Worm (Caenorhabditis elegans) whole organism, early embryonic: ENCODE data around the gene puf-9.

Source experiments
- B0310.2 ChIP-seq: sonication (generic microtip); optimal IDR thresholded peaks from 2 replicates; lab custom pipeline; 2016; ENCODE audit warnings: mild to moderate bottlenecking, missing genetic modification characterization, missing compliant biosample characterization
- F13C5.2 ChIP-seq: sonication (generic microtip); optimal IDR thresholded peaks from 2 replicates; lab custom pipeline; 2017; ENCODE audit warnings: mild to moderate bottlenecking, missing genetic modification characterization, inconsistent platforms, missing compliant biosample characterization
- aly-1 ChIP-seq: sonication (generic microtip); optimal IDR thresholded peaks from 2 replicates; lab custom pipeline; 2016; ENCODE audit warnings: missing genetic modification characterization, missing compliant biosample characterization
- ama-1 ChIP-seq: fragments of 150-350 bp; optimal IDR thresholded peaks from 2 replicates; lab custom pipeline; 2014
- ceh-13 ChIP-seq: fragments of 200-800 bp; sonication (Bioruptor generic); optimal IDR thresholded peaks from 2 replicates; lab custom pipeline; 2018; ENCODE audit warnings: mild to moderate bottlenecking, missing genetic modification characterization, missing compliant biosample characterization
- ceh-36 ChIP-seq: sonication (generic microtip); optimal IDR thresholded peaks from 2 replicates; lab custom pipeline; 2016; ENCODE audit warnings: missing genetic modification characterization, inconsistent platforms, missing compliant biosample characterization
- ets-7 ChIP-seq: sonication (generic microtip); optimal IDR thresholded peaks from 2 replicates; lab custom pipeline; 2016; ENCODE audit warnings: missing genotype, missing genetic modification characterization, missing compliant biosample characterization
- flt-1 ChIP-seq: fragments of 200-800 bp; sonication (Bioruptor generic); IDR thresholded peaks from 2 replicates; pipeline ENCODE4 v1.3.6; 2022; ENCODE audit warnings: missing genetic modification characterization, missing compliant biosample characterization
- hmbx-1 ChIP-seq: sonication (generic microtip); optimal IDR thresholded peaks from 2 replicates; lab custom pipeline; 2016; ENCODE audit warnings: mild to moderate bottlenecking, missing genetic modification characterization, missing compliant biosample characterization
- hmg-4 ChIP-seq: fragments of 200-800 bp; sonication (Bioruptor generic); optimal IDR thresholded peaks from 2 replicates; lab custom pipeline; 2018; ENCODE audit warnings: mild to moderate bottlenecking, missing genetic modification characterization, missing compliant biosample characterization
- hnd-1 ChIP-seq: sonication (generic microtip); optimal IDR thresholded peaks from 2 replicates; lab custom pipeline; 2016; ENCODE audit warnings: missing genetic modification characterization, missing compliant biosample characterization
- pes-1 ChIP-seq: fragments of 200-800 bp; sonication (Bioruptor generic); IDR thresholded peaks from 2 replicates; pipeline ENCODE4 v1.3.6; 2022; ENCODE audit warnings: missing genetic modification reagents, missing genetic modification characterization, missing compliant biosample characterization
- scrt-1 ChIP-seq: fragments of 200-800 bp; sonication (Bioruptor generic); IDR thresholded peaks from 2 replicates; pipeline ENCODE4 v1.3.6; 2022; ENCODE audit warnings: missing genetic modification characterization, missing compliant biosample characterization
- sea-1 ChIP-seq: fragments of 200-800 bp; sonication (Bioruptor generic); conservative IDR thresholded peaks from 2 replicates; pipeline ENCODE4 v1.3.6; 2022; ENCODE audit warnings: missing genetic modification characterization, missing compliant biosample characterization
- tbx-11 ChIP-seq: fragments of 200-800 bp; sonication (Bioruptor generic); IDR thresholded peaks from 2 replicates; pipeline ENCODE4 v1.3.6; 2022; ENCODE audit warnings: missing genetic modification characterization, missing compliant biosample characterization
- tbx-37 ChIP-seq: fragments of 200-800 bp; sonication (Bioruptor generic); conservative IDR thresholded peaks from 2 replicates; pipeline ENCODE4 v1.3.6; 2022; ENCODE audit warnings: missing genetic modification reagents, missing genetic modification characterization, missing compliant biosample characterization
- tra-4 ChIP-seq: sonication (generic microtip); optimal IDR thresholded peaks from 2 replicates; lab custom pipeline; 2017; ENCODE audit warnings: missing genetic modification characterization, missing compliant biosample characterization

Gene puf-9

DNA sequence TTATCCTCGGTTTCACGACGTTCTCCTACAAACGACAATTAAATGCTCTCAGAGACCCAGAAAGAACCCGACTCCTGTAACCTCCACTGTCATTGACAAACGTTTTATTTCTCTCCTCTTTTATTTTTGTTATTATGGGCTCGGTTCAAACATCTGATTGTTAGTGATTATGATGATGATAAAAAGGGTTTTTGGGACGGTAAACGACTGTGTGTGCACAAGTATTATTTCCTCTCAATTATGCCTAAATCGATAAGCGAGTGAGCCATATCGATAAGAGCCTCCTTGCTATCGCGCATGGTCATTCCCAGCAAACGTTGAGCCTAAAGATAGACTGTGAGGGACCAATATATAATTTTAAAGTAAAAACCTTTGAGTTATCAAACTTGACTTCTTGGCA lies 9.6 kb upstream of the puf-9 start:
- TF ChIP-seq ceh-13 (no peak), ama-1 (lab: Kevin White, UChicago) (no peak), scrt-1 (GFP tag; lab: Robert Waterston, UW) (no peak), tbx-37 (GFP tag; lab: Robert Waterston, UW) (no peak), hmg-4 (GFP tag; lab: Kevin White, UChicago) (no peak), tbx-11 (GFP tag; lab: Robert Waterston, UW) (no peak), ets-7 (tag; lab: Kevin White, UChicago) (no peak), F13C5.2 (tag; lab: Kevin White, UChicago) (no peak), tra-4 (no peak), B0310.2 (tag; lab: Kevin White, UChicago) (no peak), pes-1 (GFP tag; lab: Robert Waterston, UW) (no peak), hmbx-1 (tag; lab: Kevin White, UChicago) (no peak), flt-1 (GFP tag; lab: Robert Waterston, UW) (no peak), ceh-36 (tag; lab: Kevin White, UChicago) (no peak)

ce11 chrX:5834581-5835481 lies 6.6 kb upstream of the puf-9 start, which contains the start of gene F13D11.4:
F13D11.4 (minus strand) TSS chrX:5834805.
- no peak for TF ChIP-seq pes-1 (GFP tag; lab: Robert Waterston, UW)

- TF ChIP-seq tra-4 (no peak), hnd-1 (tag; lab: Kevin White, UChicago) (no peak), pes-1 (GFP tag; lab: Robert Waterston, UW) (no peak), tbx-37 (GFP tag; lab: Robert Waterston, UW) (no peak), ceh-36 (tag; lab: Kevin White, UChicago) (no peak), tbx-11 (GFP tag; lab: Robert Waterston, UW) (no peak), B0310.2 (tag; lab: Kevin White, UChicago) (no peak), hmg-4 (GFP tag; lab: Kevin White, UChicago) (no peak), ama-1 (lab: Kevin White, UChicago) (no peak), ets-7 (tag; lab: Kevin White, UChicago) (no peak), F13C5.2 (tag; lab: Kevin White, UChicago) (no peak), aly-1 (tag; lab: Kevin White, UChicago) (no peak)
These were observed 4.9 kb upstream of the puf-9 start for ce11 chrX:5836527-5836926.

DNA sequence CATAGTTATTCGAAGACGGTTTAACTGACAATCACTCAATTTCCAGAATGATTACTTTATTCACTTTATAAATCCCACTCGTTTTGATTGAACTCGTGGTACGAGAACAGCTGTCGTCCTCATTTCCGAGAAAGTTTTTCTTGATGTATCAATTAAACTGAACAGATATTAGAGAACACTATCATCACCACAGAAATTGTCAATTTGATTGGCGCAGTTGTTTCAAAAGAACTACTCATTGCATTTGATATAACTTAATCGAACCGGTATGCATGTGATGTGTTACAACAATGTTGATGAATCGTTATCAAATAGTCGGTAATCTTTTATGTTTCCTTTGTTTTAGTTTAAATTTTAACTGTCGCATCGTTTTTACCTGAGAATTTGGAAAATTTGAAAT lies 4.4 kb upstream of the puf-9 start:
- TF ChIP-seq pes-1 (GFP tag; lab: Robert Waterston, UW) (no peak), F13C5.2 (tag; lab: Kevin White, UChicago) (no peak), flt-1 (GFP tag; lab: Robert Waterston, UW) (no peak), hmg-4 (GFP tag; lab: Kevin White, UChicago) (no peak), tbx-37 (GFP tag; lab: Robert Waterston, UW) (no peak), hnd-1 (tag; lab: Kevin White, UChicago) (no peak), scrt-1 (GFP tag; lab: Robert Waterston, UW) (no peak), tra-4 (no peak), ceh-36 (tag; lab: Kevin White, UChicago) (no peak), tbx-11 (GFP tag; lab: Robert Waterston, UW) (no peak), B0310.2 (tag; lab: Kevin White, UChicago) (no peak), ets-7 (tag; lab: Kevin White, UChicago) (no peak), ama-1 (lab: Kevin White, UChicago) (no peak), sea-1 (GFP tag; lab: Robert Waterston, UW) (no peak), ceh-13 (no peak), aly-1 (tag; lab: Kevin White, UChicago) (no peak), hmbx-1 (tag; lab: Kevin White, UChicago) (no peak)

- TF ChIP-seq hnd-1 (tag; lab: Kevin White, UChicago) (no peak), tbx-11 (GFP tag; lab: Robert Waterston, UW) (no peak), F13C5.2 (tag; lab: Kevin White, UChicago) (no peak)
These were observed 2.2 kb upstream of the puf-9 start for ce11 chrX:5839143-5839542.

- no peak for TF ChIP-seq ets-7 (tag; lab: Kevin White, UChicago)
- TF ChIP-seq ama-1 (lab: Kevin White, UChicago) = no peak
- TF ChIP-seq scrt-1 (GFP tag; lab: Robert Waterston, UW) = no peak
- no peak for TF ChIP-seq F13C5.2 (tag; lab: Kevin White, UChicago)
- no peak for TF ChIP-seq aly-1 (tag; lab: Kevin White, UChicago)
- TF ChIP-seq tbx-11 (GFP tag; lab: Robert Waterston, UW) = no peak
- TF ChIP-seq ceh-13 = no peak
These were observed 1.7 kb upstream of the puf-9 start, which contains the start of gene dct-11 for ce11 chrX:5839643-5840042. dct-11 (minus strand) TSS chrX:5839778.

DNA sequence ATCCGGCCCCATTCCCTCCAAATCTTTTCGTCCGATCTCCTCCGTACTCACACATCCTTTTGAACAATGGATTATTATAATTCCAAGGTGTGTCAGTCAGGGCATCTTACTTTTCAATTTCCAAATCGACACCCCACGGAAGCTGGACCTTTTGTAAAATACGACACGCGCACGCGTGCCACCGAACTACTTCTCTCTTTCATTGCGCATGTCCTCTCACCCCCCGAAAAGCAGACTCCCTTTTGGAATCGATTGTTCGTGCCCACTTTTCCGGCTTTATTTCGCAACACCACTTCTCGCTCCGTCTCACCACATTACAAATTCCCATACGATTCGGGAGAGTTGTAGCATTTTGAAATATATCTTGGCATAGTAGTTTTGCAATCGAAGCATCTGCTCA lies 5.9 kb downstream of the puf-9 start:
- TF ChIP-seq flt-1 (GFP tag; lab: Robert Waterston, UW) (no peak), B0310.2 (tag; lab: Kevin White, UChicago) (no peak), hnd-1 (tag; lab: Kevin White, UChicago) (no peak)

DNA sequence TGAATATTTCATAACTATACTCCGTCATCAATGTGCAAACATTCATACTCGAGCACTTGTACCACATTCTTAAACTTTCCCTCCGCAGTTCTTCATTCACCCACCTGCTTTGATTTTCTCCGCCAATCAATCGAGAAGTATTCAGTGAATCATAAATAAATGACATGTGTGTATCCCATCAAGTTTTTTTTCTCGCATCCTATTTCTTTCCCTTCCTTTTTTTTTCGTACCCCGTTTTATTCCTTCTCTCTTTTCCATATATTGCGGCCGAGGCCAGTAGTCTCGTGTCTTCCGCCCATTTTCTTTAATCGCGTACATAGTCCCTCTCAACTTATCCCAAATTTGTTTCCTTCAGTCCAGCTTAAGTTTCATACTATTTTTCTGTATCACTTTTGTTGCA lies 7.3 kb downstream of the puf-9 start, which contains the start of gene atat-2:
Gene atat-2, plus strand, starts transcription at position 398 of the 400 bp plus-strand sequence.
- TF ChIP-seq tbx-37 (GFP tag; lab: Robert Waterston, UW) (no peak), flt-1 (GFP tag; lab: Robert Waterston, UW) (no peak), hnd-1 (tag; lab: Kevin White, UChicago) (no peak), tra-4 (no peak), scrt-1 (GFP tag; lab: Robert Waterston, UW) (no peak), ceh-36 (tag; lab: Kevin White, UChicago) (no peak), ets-7 (tag; lab: Kevin White, UChicago) (no peak), aly-1 (tag; lab: Kevin White, UChicago) (no peak), pes-1 (GFP tag; lab: Robert Waterston, UW) (no peak), F13C5.2 (tag; lab: Kevin White, UChicago) (no peak), ceh-13 (no peak), B0310.2 (tag; lab: Kevin White, UChicago) (no peak), hmbx-1 (tag; lab: Kevin White, UChicago) (no peak), sea-1 (GFP tag; lab: Robert Waterston, UW) (no peak), hmg-4 (GFP tag; lab: Kevin White, UChicago) (no peak)
